Worm (Caenorhabditis elegans): ENCODE results near the gene ssp-34.

DNA sequence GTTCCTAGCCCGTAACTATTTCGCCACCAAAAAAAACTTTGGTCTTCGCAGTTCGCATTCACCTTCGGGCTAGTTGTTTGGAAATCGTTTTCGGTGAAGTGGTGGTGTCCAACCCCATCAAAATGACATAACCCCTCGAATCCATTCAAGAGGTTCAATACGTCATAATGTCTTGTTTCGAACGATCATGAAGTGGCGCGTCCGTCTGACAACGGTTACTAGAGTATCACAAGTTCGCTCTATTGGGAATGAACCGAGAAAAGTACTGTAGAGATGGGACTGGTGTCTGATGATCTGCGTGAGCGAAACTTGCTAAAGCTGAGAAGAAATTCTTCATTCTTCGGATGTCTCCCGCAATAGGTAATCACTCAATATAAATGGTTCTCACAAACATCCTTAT lies 10.7 kb downstream of the ssp-34 start, which contains the start of gene ZC168.2:
- TF ChIP-seq nhr-28 (tag; optimal IDR thresholded peaks at IDR 0.05), result no peak
- TF ChIP-seq C16A3.4 (tag; optimal IDR thresholded peaks at IDR 0.05), result no peak
- no peak for TF ChIP-seq snpc-4 (tag; optimal IDR thresholded peaks at IDR 0.05)
- TF ChIP-seq elt-3 (tag; optimal IDR thresholded peaks at IDR 0.05), result no peak
- TF ChIP-seq Y116A8C.19 (tag; optimal IDR thresholded peaks at IDR 0.05; ENCODE audit: borderline replicate concordance), result no peak
- no peak for TF ChIP-seq nhr-11 (tag; optimal IDR thresholded peaks at IDR 0.05)
- no peak for TF ChIP-seq zag-1 (tag; optimal IDR thresholded peaks at IDR 0.05)
- TF ChIP-seq mab-9 (GFP tag; IDR thresholded peaks at IDR 0.05), result no peak
- no peak for TF ChIP-seq ztf-11 (tag; optimal IDR thresholded peaks at IDR 0.05)
- TF ChIP-seq fkh-10 (GFP tag; optimal IDR thresholded peaks at IDR 0.05), result no peak
